Fruit fly (Drosophila melanogaster) whole organism, prepupa: Measurements from ENCODE around the gene CG5568.

Source experiments
- CG11762 ChIP-seq: fragments of 200-800 bp; sonication (Bioruptor generic); optimal IDR thresholded peaks from 3 replicates; lab custom pipeline; 2016; ENCODE audit warnings: missing biosample characterization, missing genetic modification characterization; ENCODE audit not compliant: insufficient read depth
- CG3032 ChIP-seq: fragments of 200-800 bp; optimal IDR thresholded peaks from 2 replicates; lab custom pipeline; 2019; ENCODE audit warnings: missing biosample characterization, mild to moderate bottlenecking, missing genetic modification characterization, moderate library complexity
- CG4318 ChIP-seq: fragments of 200-800 bp; sonication (Bioruptor generic); optimal IDR thresholded peaks from 3 replicates; lab custom pipeline; 2017; ENCODE audit warnings: missing biosample characterization, mild to moderate bottlenecking, missing genetic modification characterization
- CG6854 ChIP-seq: fragments of 200-800 bp; sonication (Bioruptor generic); optimal IDR thresholded peaks from 2 replicates; lab custom pipeline; 2017; ENCODE audit warnings: missing biosample characterization, mild to moderate bottlenecking, missing genetic modification characterization
- CG8119 ChIP-seq: fragments of 200-800 bp; sonication (Bioruptor generic); IDR thresholded peaks from 3 replicates; pipeline ENCODE4 v1.3.6; 2022; ENCODE audit warnings: missing biosample characterization, missing genetic modification characterization
- Eip75B ChIP-seq: fragments of 200-800 bp; sonication (Bioruptor generic); optimal IDR thresholded peaks from 3 replicates; lab custom pipeline; 2016; ENCODE audit warnings: missing biosample characterization, missing genetic modification characterization
- Eip93F ChIP-seq: fragments of 200-800 bp; sonication (Bioruptor generic); optimal IDR thresholded peaks from 2 replicates; lab custom pipeline; 2016; ENCODE audit warnings: missing biosample characterization, mild to moderate bottlenecking, missing genetic modification characterization
- dsx ChIP-seq: fragments of 200-800 bp; optimal IDR thresholded peaks from 3 replicates; lab custom pipeline; 2019; ENCODE audit warnings: missing biosample characterization, mild to moderate bottlenecking, missing genetic modification characterization, moderate library complexity; ENCODE audit not compliant: poor library complexity, severe bottlenecking
- lz ChIP-seq: fragments of 200-800 bp; sonication (Bioruptor generic); optimal IDR thresholded peaks from 3 replicates; lab custom pipeline; 2016; ENCODE audit warnings: missing biosample characterization, missing genetic modification characterization
- ss ChIP-seq, 2 experiments: fragments of 200-800 bp; sonication (Bioruptor generic); optimal IDR thresholded peaks; 2 replicates in 1 of 2; 3 replicates in 1 of 2; lab custom pipeline; 2017 to 2018; ENCODE audit warnings: mild to moderate bottlenecking in 2 of 2, missing biosample characterization in 2 of 2, missing genetic modification characterization in 2 of 2, moderate library complexity in 1 of 2

DNA sequence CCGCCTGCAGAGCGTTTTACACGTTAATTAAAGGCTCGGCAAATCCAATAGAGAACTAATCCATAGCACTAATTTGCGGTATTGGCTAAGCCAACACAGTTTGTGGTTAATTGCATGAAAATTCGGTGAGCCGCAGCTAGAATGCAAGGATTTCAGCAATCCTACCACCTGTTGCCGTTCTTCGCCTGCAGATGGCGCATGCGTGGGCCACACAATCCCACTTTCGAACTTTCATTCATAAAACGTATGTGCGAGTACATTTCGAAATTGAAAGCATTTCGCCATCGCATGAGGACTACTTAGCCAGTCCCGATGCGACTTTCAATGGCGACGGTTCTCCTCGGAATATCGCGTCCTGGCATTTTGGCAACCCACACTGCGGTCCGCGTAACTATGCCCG is 35.8 kb downstream of the CG5568 start, which contains the start of gene CG13288:
- TF ChIP-seq CG3032 (no peak), Eip75B (no peak), CG8119 (no peak), ss (GFP tag; optimal IDR thresholded peaks at IDR 0.05; lab: Kevin White, UChicago) (no peak), Eip93F (GFP tag; lab: Kevin White, UChicago) (no peak), CG11762 (GFP tag; lab: Kevin White, UChicago) (no peak), CG4318 (no peak), lz (GFP tag; lab: Kevin White, UChicago) (no peak), dsx (no peak), CG6854 (GFP tag; lab: Kevin White, UChicago) (no peak)
